Fruit fly (Drosophila melanogaster) whole organism, embryonic: ENCODE measurements around the gene Vm26Ab.

ENCODE experiments used
- Adf1 ChIP-seq: fragments of 200-800 bp; sonication (Bioruptor generic); IDR thresholded peaks from 2 replicates; pipeline ENCODE4 v1.3.6; 2022; ENCODE audit warnings: missing biosample characterization, missing genetic modification characterization
- Blimp-1 ChIP-seq: fragments of 200-800 bp; sonication (Bioruptor generic); optimal IDR thresholded peaks from 3 replicates; lab custom pipeline; 2018; ENCODE audit warnings: missing biosample characterization, missing genetic modification characterization, mild to moderate bottlenecking, moderate library complexity, missing genetic modification reagents
- CG11093 ChIP-seq: fragments of 200-800 bp; sonication (Bioruptor generic); IDR thresholded peaks from 3 replicates; pipeline ENCODE4 v1.3.6; 2022; ENCODE audit warnings: missing biosample characterization, missing genetic modification characterization
- CG1529 ChIP-seq: fragments of 200-800 bp; sonication (Bioruptor generic); optimal IDR thresholded peaks from 3 replicates; lab custom pipeline; 2018; ENCODE audit warnings: missing biosample characterization, missing genetic modification characterization
- CG30403 ChIP-seq: fragments of 200-800 bp; sonication (Bioruptor generic); optimal IDR thresholded peaks from 3 replicates; lab custom pipeline; 2016; ENCODE audit warnings: missing biosample characterization, missing genetic modification characterization
- CG42726 ChIP-seq: fragments of 200-800 bp; sonication (Bioruptor generic); IDR thresholded peaks from 2 replicates; pipeline ENCODE4 v1.3.6; 2022; ENCODE audit warnings: missing biosample characterization, missing genetic modification characterization; ENCODE audit not compliant: partially characterized antibody
- CG4360 ChIP-seq: fragments of 200-800 bp; sonication (Bioruptor generic); IDR thresholded peaks from 2 replicates; pipeline ENCODE4 v1.3.6; 2022; ENCODE audit warnings: missing biosample characterization, missing genetic modification characterization
- CG6689 ChIP-seq: fragments of 200-800 bp; sonication (Bioruptor generic); IDR thresholded peaks from 2 replicates; pipeline ENCODE4 v1.3.6; 2022; ENCODE audit warnings: missing biosample characterization, missing genetic modification characterization
- CHES-1-like ChIP-seq: fragments of 200-800 bp; sonication (Bioruptor generic); optimal IDR thresholded peaks from 2 replicates; lab custom pipeline; 2016; ENCODE audit warnings: missing biosample characterization, missing genetic modification characterization
- Elba2 ChIP-seq: fragments of 200-800 bp; sonication (Bioruptor generic); optimal IDR thresholded peaks from 3 replicates; lab custom pipeline; 2016; ENCODE audit warnings: missing biosample characterization, missing genetic modification characterization
- Gsc ChIP-seq: fragments of 200-800 bp; sonication (Bioruptor generic); IDR thresholded peaks from 2 replicates; pipeline ENCODE4 v1.3.6; 2022; ENCODE audit warnings: missing biosample characterization, missing genetic modification characterization
- H2.0 ChIP-seq: fragments of 200-800 bp; sonication (Bioruptor generic); IDR thresholded peaks from 2 replicates; pipeline ENCODE4 v1.3.6; 2022; ENCODE audit warnings: missing biosample characterization, missing genetic modification characterization
- Hr39 ChIP-seq: fragments of >200 bp; optimal IDR thresholded peaks from 2 replicates; lab custom pipeline; 2017
- Med ChIP-seq: fragments of 200-800 bp; sonication (Bioruptor generic); peaks from one replicate; lab custom pipeline; 2016; ENCODE audit warnings: missing biosample characterization, missing genetic modification characterization, mild to moderate bottlenecking, inconsistent platforms, moderate library complexity
- Pdp1 ChIP-seq, 2 experiments: fragments of 200-800 bp; sonication (Bioruptor generic); optimal IDR thresholded peaks; 3 replicates each; lab custom pipeline; 2016; ENCODE audit warnings: missing biosample characterization in 2 of 2, missing genetic modification characterization in 2 of 2, mild to moderate bottlenecking in 1 of 2, moderate library complexity in 1 of 2
- Ptx1 ChIP-seq: fragments of 200-800 bp; sonication (Bioruptor generic); IDR thresholded peaks from 2 replicates; pipeline ENCODE4 v1.3.6; 2022; ENCODE audit warnings: missing biosample characterization, missing genetic modification characterization
- Rfx ChIP-seq: fragments of 200-800 bp; sonication (Bioruptor generic); IDR thresholded peaks from 2 replicates; pipeline ENCODE4 v1.3.6; 2022; ENCODE audit warnings: missing biosample characterization, missing genetic modification characterization
- Six4 ChIP-seq: fragments of 200-800 bp; sonication (Bioruptor generic); optimal IDR thresholded peaks from 2 replicates; lab custom pipeline; 2016; ENCODE audit warnings: missing biosample characterization, missing genetic modification characterization
- Ssrp ChIP-seq: fragments of 200-800 bp; sonication (Bioruptor generic); optimal IDR thresholded peaks from 2 replicates; lab custom pipeline; 2018; ENCODE audit warnings: missing biosample characterization, mild to moderate bottlenecking, missing genetic modification characterization, moderate library complexity
- Taf1 ChIP-seq: fragments of 200-800 bp; sonication (Bioruptor generic); IDR thresholded peaks from 2 replicates; pipeline ENCODE4 v1.3.6; 2022; ENCODE audit warnings: missing biosample characterization, missing genetic modification characterization
- Xrp1 ChIP-seq: fragments of 200-800 bp; sonication (Bioruptor generic); IDR thresholded peaks from 2 replicates; pipeline ENCODE4 v1.3.6; 2022; ENCODE audit warnings: missing biosample characterization, missing genetic modification characterization
- ap ChIP-seq: fragments of 200-800 bp; sonication (Bioruptor generic); IDR thresholded peaks from 2 replicates; pipeline ENCODE4 v1.3.6; 2022; ENCODE audit warnings: missing biosample characterization, missing genetic modification characterization
- ara ChIP-seq: fragments of 200-800 bp; sonication (Bioruptor generic); IDR thresholded peaks from 2 replicates; pipeline ENCODE4 v1.3.6; 2022; ENCODE audit warnings: missing biosample characterization, missing genetic modification characterization
- bbx ChIP-seq: fragments of 200-800 bp; sonication (Bioruptor generic); IDR thresholded peaks from 2 replicates; pipeline ENCODE4 v1.3.6; 2022; ENCODE audit warnings: missing biosample characterization, missing genetic modification characterization; ENCODE audit not compliant: partially characterized antibody
- bcd ChIP-seq: fragments of 200-800 bp; sonication (Bioruptor generic); optimal IDR thresholded peaks from 2 replicates; lab custom pipeline; 2017; ENCODE audit warnings: missing biosample characterization, mild to moderate bottlenecking, missing genetic modification characterization
- crol ChIP-seq: fragments of 200-800 bp; sonication (Bioruptor generic); IDR thresholded peaks from 2 replicates; pipeline ENCODE4 v1.3.6; 2022; ENCODE audit warnings: missing biosample characterization, missing genetic modification characterization
- dmrt11E ChIP-seq: fragments of 200-800 bp; sonication (Bioruptor generic); optimal IDR thresholded peaks from 3 replicates; lab custom pipeline; 2018; ENCODE audit warnings: missing biosample characterization, mild to moderate bottlenecking, missing genetic modification characterization, moderate library complexity
- dpn ChIP-seq, 2 experiments: fragments of 200-800 bp; sonication (Bioruptor generic); optimal IDR thresholded peaks; 3 replicates each; lab custom pipeline; 2016; ENCODE audit warnings: missing biosample characterization in 2 of 2, missing genetic modification characterization in 2 of 2
- esg ChIP-seq: fragments of 200-800 bp; sonication (Bioruptor generic); conservative IDR thresholded peaks from 2 replicates; pipeline ENCODE4 v1.3.6; 2022; ENCODE audit warnings: missing biosample characterization, missing genetic modification characterization
- gcm ChIP-seq: fragments of 200-800 bp; sonication (Bioruptor generic); optimal IDR thresholded peaks from 2 replicates; lab custom pipeline; 2019; ENCODE audit warnings: missing biosample characterization, mild to moderate bottlenecking, missing genetic modification characterization, moderate library complexity
- gsb-n ChIP-seq: fragments of 200-800 bp; sonication (Bioruptor generic); optimal IDR thresholded peaks from 3 replicates; lab custom pipeline; 2018; ENCODE audit warnings: missing biosample characterization, mild to moderate bottlenecking, missing genetic modification characterization
- nerfin-1 ChIP-seq: fragments of 200-800 bp; sonication (Bioruptor generic); optimal IDR thresholded peaks from 3 replicates; lab custom pipeline; 2019; ENCODE audit warnings: missing biosample characterization, mild to moderate bottlenecking, missing genetic modification characterization, moderate library complexity
- pan ChIP-seq, 4 experiments: fragments of >200 bp in 3 of 4; fragments of 200-800 bp in 1 of 4; sonication (Bioruptor generic) in 1 of 4; optimal IDR thresholded peaks in 3 of 4; IDR thresholded peaks in 1 of 4; 2 replicates each; pipeline versions ENCODE4 v1.3.6 to Lab custom; 2017 to 2022; ENCODE audit warnings: missing biosample characterization in 2 of 4, missing genetic modification characterization in 2 of 4, mixed read lengths in 1 of 4
- prd ChIP-seq, 3 experiments: fragments of >200 bp in 2 of 3; fragments of 200-800 bp in 1 of 3; sonication (Bioruptor generic) in 1 of 3; optimal IDR thresholded peaks in 2 of 3; IDR thresholded peaks in 1 of 3; 2 replicates in 2 of 3; 3 replicates in 1 of 3; pipeline versions ENCODE4 v1.3.6 to Lab custom; 2017 to 2022; ENCODE audit warnings: missing biosample characterization in 1 of 3, missing genetic modification characterization in 1 of 3
- ranshi ChIP-seq: fragments of 200-800 bp; sonication (Bioruptor generic); IDR thresholded peaks from 2 replicates; pipeline ENCODE4 v1.3.6; 2022; ENCODE audit warnings: missing biosample characterization, missing genetic modification characterization
- sens ChIP-seq: fragments of 200-800 bp; sonication (Bioruptor generic); peaks from one replicate; lab custom pipeline; 2016; ENCODE audit warnings: missing biosample characterization, missing genetic modification characterization
- sim ChIP-seq: fragments of 200-800 bp; sonication (Bioruptor generic); IDR thresholded peaks from 2 replicates; pipeline ENCODE4 v1.3.6; 2022; ENCODE audit warnings: missing biosample characterization, missing genetic modification characterization
- sisA ChIP-seq: fragments of 200-800 bp; sonication (Bioruptor generic); IDR thresholded peaks from 2 replicates; pipeline ENCODE4 v1.3.6; 2022; ENCODE audit warnings: missing biosample characterization, missing genetic modification characterization
- so ChIP-seq: fragments of 200-800 bp; sonication (Bioruptor generic); IDR thresholded peaks from 3 replicates; pipeline ENCODE4 v1.3.6; 2022; ENCODE audit warnings: missing biosample characterization, missing genetic modification characterization
- ssp ChIP-seq: fragments of 200-800 bp; sonication (Bioruptor generic); IDR thresholded peaks from 2 replicates; pipeline ENCODE4 v1.3.6; 2022; ENCODE audit warnings: missing biosample characterization, missing genetic modification characterization
- tin ChIP-seq: fragments of 200-800 bp; sonication (Bioruptor generic); optimal IDR thresholded peaks from 3 replicates; lab custom pipeline; 2016; ENCODE audit warnings: missing biosample characterization, missing genetic modification characterization
- tio ChIP-seq: fragments of 200-800 bp; sonication (Bioruptor generic); optimal IDR thresholded peaks from 2 replicates; lab custom pipeline; 2017; ENCODE audit warnings: missing biosample characterization, missing genetic modification characterization, inconsistent platforms
- twi ChIP-seq: fragments of 200-800 bp; optimal IDR thresholded peaks from 2 replicates; lab custom pipeline; 2019; ENCODE audit warnings: missing biosample characterization, mild to moderate bottlenecking, missing genetic modification characterization, moderate library complexity
- z ChIP-seq: fragments of 200-800 bp; sonication (Bioruptor generic); IDR thresholded peaks from 3 replicates; pipeline ENCODE4 v1.3.6; 2022; ENCODE audit warnings: missing biosample characterization, missing genetic modification characterization
- zen2 ChIP-seq: fragments of 200-800 bp; sonication (Bioruptor generic); IDR thresholded peaks from 3 replicates; pipeline ENCODE4 v1.3.6; 2022; ENCODE audit warnings: missing biosample characterization, missing genetic modification characterization; ENCODE audit not compliant: partially characterized antibody

Gene Vm26Ab

dm6 chr2L:5959863-5960658, 3.3 kb downstream of the Vm26Ab start, which contains the start of gene Vm26Aa:
Gene Vm26Aa (minus strand): TSS chr2L:5960340.
- TF ChIP-seq Elba2 (GFP tag; lab: Kevin White, UChicago) (no peak), Med (GFP tag; lab: Kevin White, UChicago) (peak; percentile 61), CG11093 (GFP tag; lab: Robert Waterston, UW) (0 out of 3 replicates have a peak, but pooled peaks have one; percentile 53), sens (GFP tag; lab: Kevin White, UChicago) (peak; percentile 32), Gsc (GFP tag; lab: Robert Waterston, UW) (0 out of 2 replicates have a peak, but pooled peaks have one; percentile 13), ssp (peak; percentile 15; the same call in 1 of the 2 replicates), esg (GFP tag; lab: Robert Waterston, UW) (no peak), CG6689 (GFP tag; lab: Robert Waterston, UW) (0 out of 2 replicates have a peak, but pooled peaks have one; percentile 9), Ssrp (tag; lab: Kevin White, UChicago) (no peak), Hr39 (lab: Kevin White, UChicago) (peak; percentile 43)

- TF ChIP-seq Rfx (GFP tag; lab: Robert Waterston, UW) (no peak), ranshi (GFP tag; lab: Robert Waterston, UW) (no peak), Med (GFP tag; lab: Kevin White, UChicago) (peak; percentile 13), so (GFP tag; lab: Robert Waterston, UW) (peak; percentile 56; the same call in 1 of the 3 replicates), Adf1 (GFP tag; lab: Robert Waterston, UW) (no peak), nerfin-1 (tag; lab: Kevin White, UChicago) (no peak), tio (GFP tag; lab: Kevin White, UChicago) (no peak), twi (tag; lab: Kevin White, UChicago) (peak; percentile 72), Ptx1 (GFP tag; lab: Robert Waterston, UW) (no peak), ap (GFP tag; lab: Robert Waterston, UW) (peak; percentile 3; the same call in 1 of the 2 replicates), CHES-1-like (GFP tag; lab: Kevin White, UChicago) (no peak), Hr39 (lab: Kevin White, UChicago) (no peak), Xrp1 (GFP tag; lab: Robert Waterston, UW) (no peak), bbx (GFP tag; lab: Robert Waterston, UW) (peak; percentile 30; the same call in 1 of the 2 replicates), crol (GFP tag; lab: Robert Waterston, UW) (peak; percentile 39; the same call in 1 of the 2 replicates), CG42726 (GFP tag; lab: Robert Waterston, UW) (no peak), Blimp-1 (GFP tag; lab: Kevin White, UChicago) (peak; percentile 87), dmrt11E (tag; lab: Kevin White, UChicago) (no peak), tin (no peak), CG1529 (no peak), sim (GFP tag; lab: Robert Waterston, UW) (no peak), pan (optimal IDR thresholded peaks at IDR 0.05; lab: Kevin White, UChicago) (no peak), pan (GFP tag; optimal IDR thresholded peaks at IDR 0.05 in 1 of 2, IDR thresholded peaks at IDR 0.05 in 1 of 2) (no peak), ara (GFP tag; lab: Robert Waterston, UW) (no peak), H2.0 (no peak), Pdp1 (GFP tag; optimal IDR thresholded peaks at IDR 0.05; lab: Kevin White, UChicago) (peak in 1 of 2 experiments; percentile 57), Taf1 (no peak), Six4 (GFP tag; lab: Kevin White, UChicago) (no peak), sisA (GFP tag; lab: Robert Waterston, UW) (0 out of 2 replicates have a peak, but pooled peaks have one; percentile 7), CG4360 (GFP tag; lab: Robert Waterston, UW) (0 out of 2 replicates have a peak, but pooled peaks have one; percentile 13), z (0 out of 3 replicates have a peak, but pooled peaks have one; percentile 7), CG30403 (no peak), gsb-n (tag; lab: Kevin White, UChicago) (no peak), zen2 (GFP tag; lab: Robert Waterston, UW) (0 out of 3 replicates have a peak, but pooled peaks have one; percentile 16), gcm (GFP tag; lab: Kevin White, UChicago) (peak; percentile 24), bcd (GFP tag; lab: Kevin White, UChicago) (no peak), dpn (GFP tag; optimal IDR thresholded peaks at IDR 0.05; lab: Kevin White, UChicago) (no peak), prd (optimal IDR thresholded peaks at IDR 0.05; lab: Kevin White, UChicago) (no peak), prd (GFP tag; IDR thresholded peaks at IDR 0.05; lab: Robert Waterston, UW) (0 out of 3 replicates have a peak, but pooled peaks have one; percentile 9)
Measured at dm6 chr2L:5961169-5961918, 4.5 kb downstream of the Vm26Ab start.
